Worm (Caenorhabditis elegans): ENCODE data around the gene F47D12.9.

ce11 chrIII:6251511-6251910, 51.7 kb downstream of the F47D12.9 start, which contains the start of gene amdh-1:
- TF ChIP-seq rpc-1 (optimal IDR thresholded peaks at IDR 0.05) (no peak), rpc-1 (tag; optimal IDR thresholded peaks at IDR 0.05) (no peak), ama-1 (optimal IDR thresholded peaks at IDR 0.05) (no peak), ama-1 (GFP tag; optimal IDR thresholded peaks at IDR 0.05) (no peak), nhr-90 (tag; optimal IDR thresholded peaks at IDR 0.05) (no peak), nfya-2 (GFP tag; IDR thresholded peaks at IDR 0.05) (no peak)
